Fruit fly (Drosophila melanogaster) Kc167 (cell line): ENCODE measurements around the gene ebd1.

Experiments
- Myc ChIP-seq: fragments of >200 bp; optimal IDR thresholded peaks from 2 replicates; lab custom pipeline; 2017; ENCODE audit warnings: missing external identifiers
- Sin3A ChIP-seq: fragments of >200 bp; optimal IDR thresholded peaks from 2 replicates; lab custom pipeline; 2018; ENCODE audit warnings: missing external identifiers
- h ChIP-seq: fragments of >200 bp; optimal IDR thresholded peaks from 3 replicates; lab custom pipeline; 2018; ENCODE audit warnings: missing external identifiers
- insv ChIP-seq: fragments of >200 bp; optimal IDR thresholded peaks from 3 replicates; lab custom pipeline; 2018; ENCODE audit warnings: missing external identifiers
- psq ChIP-seq: fragments of >200 bp; optimal IDR thresholded peaks from 2 replicates; lab custom pipeline; 2017; ENCODE audit warnings: missing external identifiers
- ttk ChIP-seq: sonication (Bioruptor generic); optimal IDR thresholded peaks from 2 replicates; lab custom pipeline; 2017; ENCODE audit warnings: missing external identifiers

- TF ChIP-seq Sin3A (lab: Kevin White, UChicago) (no peak), psq (lab: Kevin White, UChicago) (no peak), insv (lab: Kevin White, UChicago) (no peak), Myc (lab: Kevin White, UChicago) (no peak), h (no peak), ttk (no peak)
These were observed 19.6 kb upstream of the ebd1 start for dm6 chr3L:704661-705543.
